Worm (Caenorhabditis elegans) whole organism, L4 larva: Measurements from ENCODE around the gene T08D10.5.

Experiments
- F26F4.8 ChIP-seq: fragments of 200-800 bp; sonication (Bioruptor generic); conservative IDR thresholded peaks from 2 replicates; pipeline ENCODE4 v1.3.6; 2022; ENCODE audit warnings: missing genetic modification characterization, missing compliant biosample characterization
- dmd-8 ChIP-seq: fragments of 200-800 bp; sonication (Bioruptor generic); IDR thresholded peaks from 2 replicates; pipeline ENCODE4 v1.3.6; 2022; ENCODE audit warnings: missing genetic modification characterization, missing compliant biosample characterization
- lsy-2 ChIP-seq, 2 experiments: fragments of 150-350 bp in 1 of 2; sonication (generic microtip) in 1 of 2; optimal IDR thresholded peaks; 2 replicates each; lab custom pipeline; 2014 to 2017; ENCODE audit warnings: missing biosample characterization in 2 of 2, missing genetic modification characterization in 2 of 2
- nhr-28 ChIP-seq: fragments of 150-350 bp; optimal IDR thresholded peaks from 2 replicates; lab custom pipeline; 2014; ENCODE audit warnings: missing biosample characterization, missing genetic modification characterization
- ztf-7 ChIP-seq: fragments of 150-350 bp; optimal IDR thresholded peaks from 2 replicates; lab custom pipeline; 2014; ENCODE audit warnings: missing biosample characterization, missing genetic modification characterization

ce11 chrX:11968024-11968598, 10.8 kb downstream of the T08D10.5 start:
- TF ChIP-seq lsy-2 (tag; optimal IDR thresholded peaks at IDR 0.05; lab: Kevin White, UChicago) (peak in 1 of 2 experiments; percentile 20), F26F4.8 (GFP tag; lab: Robert Waterston, UW) (no peak), dmd-8 (GFP tag; lab: Robert Waterston, UW) (no peak), ztf-7 (tag; lab: Kevin White, UChicago) (no peak), nhr-28 (tag; lab: Kevin White, UChicago) (peak; percentile 81)
